Fruit fly (Drosophila melanogaster) whole organism, embryonic: ENCODE results near the gene CG7963.

ENCODE experiments used
- CG10431 ChIP-seq: fragments of 200-800 bp; sonication (Bioruptor generic); optimal IDR thresholded peaks from 3 replicates; lab custom pipeline; 2018; ENCODE audit warnings: missing biosample characterization, mild to moderate bottlenecking, missing genetic modification characterization
- CG11085 ChIP-seq: fragments of 200-800 bp; sonication (Bioruptor generic); IDR thresholded peaks from 2 replicates; pipeline ENCODE4 v1.3.6; 2022; ENCODE audit warnings: missing biosample characterization, missing genetic modification characterization
- CG12299 ChIP-seq: fragments of 200-800 bp; sonication (Bioruptor generic); optimal IDR thresholded peaks from 2 replicates; lab custom pipeline; 2018; ENCODE audit warnings: missing biosample characterization, mild to moderate bottlenecking, missing genetic modification characterization
- CG12744 ChIP-seq: fragments of 200-800 bp; sonication (Bioruptor generic); optimal IDR thresholded peaks from 2 replicates; lab custom pipeline; 2016; ENCODE audit warnings: missing biosample characterization, missing genetic modification characterization
- CG1603 ChIP-seq: fragments of 200-800 bp; sonication (Bioruptor generic); optimal IDR thresholded peaks from 2 replicates; lab custom pipeline; 2019; ENCODE audit warnings: missing biosample characterization, mild to moderate bottlenecking, missing genetic modification characterization, moderate library complexity
- CG16779 ChIP-seq: fragments of 200-800 bp; sonication (Bioruptor generic); IDR thresholded peaks from 2 replicates; pipeline ENCODE4 v1.3.6; 2022; ENCODE audit warnings: missing biosample characterization, missing genetic modification characterization
- CG16863 ChIP-seq: fragments of 200-800 bp; sonication (Bioruptor generic); optimal IDR thresholded peaks from 3 replicates; lab custom pipeline; 2016; ENCODE audit warnings: missing biosample characterization, missing genetic modification characterization
- CG17612 ChIP-seq: fragments of 200-800 bp; sonication (Bioruptor generic); IDR thresholded peaks from 2 replicates; pipeline ENCODE4 v1.3.6; 2022; ENCODE audit warnings: missing biosample characterization, missing genetic modification characterization
- CG1832 ChIP-seq: fragments of 200-800 bp; sonication (Bioruptor generic); optimal IDR thresholded peaks from 2 replicates; lab custom pipeline; 2017; ENCODE audit warnings: missing biosample characterization, mild to moderate bottlenecking, missing genetic modification characterization, inconsistent platforms
- CG2202 ChIP-seq: fragments of 200-800 bp; sonication (Bioruptor generic); optimal IDR thresholded peaks from 2 replicates; lab custom pipeline; 2018; ENCODE audit warnings: missing biosample characterization, mild to moderate bottlenecking, missing genetic modification characterization
- CG2875 ChIP-seq: fragments of 200-800 bp; sonication (Bioruptor generic); optimal IDR thresholded peaks from 2 replicates; lab custom pipeline; 2017; ENCODE audit warnings: missing biosample characterization, mild to moderate bottlenecking, missing genetic modification characterization, missing genetic modification reagents
- CG30403 ChIP-seq: fragments of 200-800 bp; sonication (Bioruptor generic); optimal IDR thresholded peaks from 3 replicates; lab custom pipeline; 2016; ENCODE audit warnings: missing biosample characterization, missing genetic modification characterization
- CG3726 ChIP-seq: fragments of 200-800 bp; sonication (Bioruptor generic); IDR thresholded peaks from 3 replicates; pipeline ENCODE4, ENCODE4 v1.3.6; 2022; ENCODE audit warnings: missing biosample characterization, missing genetic modification characterization
- CG3847 ChIP-seq: fragments of 200-800 bp; sonication (Bioruptor generic); IDR thresholded peaks from 2 replicates; pipeline ENCODE4 v1.3.6; 2022; ENCODE audit warnings: missing biosample characterization, missing genetic modification characterization
- CG4360 ChIP-seq: fragments of 200-800 bp; sonication (Bioruptor generic); IDR thresholded peaks from 2 replicates; pipeline ENCODE4 v1.3.6; 2022; ENCODE audit warnings: missing biosample characterization, missing genetic modification characterization
- CG5245 ChIP-seq: fragments of 200-800 bp; sonication (Bioruptor generic); optimal IDR thresholded peaks from 3 replicates; lab custom pipeline; 2016; ENCODE audit warnings: missing biosample characterization, missing genetic modification characterization
- CG6791 ChIP-seq: fragments of 200-800 bp; sonication (Bioruptor generic); IDR thresholded peaks from 3 replicates; pipeline ENCODE4 v1.3.6; 2022; ENCODE audit warnings: missing biosample characterization, missing genetic modification characterization; ENCODE audit not compliant: partially characterized antibody
- CG7556 ChIP-seq: fragments of 200-800 bp; sonication (Bioruptor generic); optimal IDR thresholded peaks from 2 replicates; lab custom pipeline; 2017; ENCODE audit warnings: missing biosample characterization, mild to moderate bottlenecking, missing genetic modification characterization
- CG8290 ChIP-seq, 3 experiments: fragments of 200-800 bp; sonication (Bioruptor generic); optimal IDR thresholded peaks; 2 replicates each; lab custom pipeline; 2016 to 2019; ENCODE audit warnings: missing biosample characterization in 3 of 3, missing genetic modification characterization in 3 of 3, mild to moderate bottlenecking in 2 of 3, moderate library complexity in 1 of 3
- CTCF ChIP-seq: fragments of 200-800 bp; sonication (Bioruptor generic); optimal IDR thresholded peaks from 2 replicates; lab custom pipeline; 2017; ENCODE audit warnings: missing biosample characterization, mild to moderate bottlenecking, missing genetic modification characterization, moderate library complexity
- Dfd ChIP-seq, 2 experiments: fragments of >200 bp; optimal IDR thresholded peaks; 2 replicates each; lab custom pipeline; 2017; ENCODE audit warnings: missing biosample characterization in 2 of 2, missing genetic modification characterization in 2 of 2
- Dip3 ChIP-seq: fragments of 200-800 bp; sonication (Bioruptor generic); optimal IDR thresholded peaks from 3 replicates; lab custom pipeline; 2016; ENCODE audit warnings: missing biosample characterization, missing genetic modification characterization
- Drgx ChIP-seq: fragments of 200-800 bp; sonication (Bioruptor generic); IDR thresholded peaks from 2 replicates; pipeline ENCODE4 v1.3.6; 2022; ENCODE audit warnings: missing biosample characterization, missing genetic modification characterization
- Fer1 ChIP-seq: fragments of 200-800 bp; sonication (Bioruptor generic); optimal IDR thresholded peaks from 2 replicates; lab custom pipeline; 2017; ENCODE audit warnings: missing biosample characterization, mild to moderate bottlenecking, missing genetic modification characterization
- HHEX ChIP-seq: fragments of 200-800 bp; sonication (Bioruptor generic); optimal IDR thresholded peaks from 3 replicates; lab custom pipeline; 2017; ENCODE audit warnings: missing biosample characterization, mild to moderate bottlenecking, missing genetic modification characterization, missing genetic modification reagents
- HLHmδ ChIP-seq: fragments of 200-800 bp; sonication (Bioruptor generic); optimal IDR thresholded peaks from 2 replicates; lab custom pipeline; 2018; ENCODE audit warnings: missing biosample characterization, mild to moderate bottlenecking, missing genetic modification characterization, moderate library complexity
- Hr39 ChIP-seq: fragments of >200 bp; optimal IDR thresholded peaks from 2 replicates; lab custom pipeline; 2017
- Hr51 ChIP-seq, 2 experiments: fragments of 200-800 bp; sonication (Bioruptor generic); optimal IDR thresholded peaks; 2 replicates in 1 of 2; 3 replicates in 1 of 2; lab custom pipeline; 2016 to 2018; ENCODE audit warnings: missing biosample characterization in 2 of 2, missing genetic modification characterization in 2 of 2, mild to moderate bottlenecking in 1 of 2, moderate library complexity in 1 of 2
- Hsf ChIP-seq: fragments of 200-800 bp; sonication (Bioruptor generic); optimal IDR thresholded peaks from 3 replicates; lab custom pipeline; 2016; ENCODE audit warnings: missing biosample characterization, missing genetic modification characterization
- MTF-1 ChIP-seq: fragments of 200-800 bp; sonication (Bioruptor generic); optimal IDR thresholded peaks from 2 replicates; lab custom pipeline; 2018; ENCODE audit warnings: missing biosample characterization, mild to moderate bottlenecking, missing genetic modification characterization, borderline replicate concordance
- Med ChIP-seq: fragments of 200-800 bp; sonication (Bioruptor generic); peaks from one replicate; lab custom pipeline; 2016; ENCODE audit warnings: missing biosample characterization, missing genetic modification characterization, mild to moderate bottlenecking, inconsistent platforms, moderate library complexity
- Sox100B ChIP-seq: fragments of 200-800 bp; sonication (Bioruptor generic); optimal IDR thresholded peaks from 3 replicates; lab custom pipeline; 2018; ENCODE audit warnings: missing biosample characterization, mild to moderate bottlenecking, missing genetic modification characterization
- Sry-β ChIP-seq: fragments of 200-800 bp; sonication (Bioruptor generic); optimal IDR thresholded peaks from 2 replicates; lab custom pipeline; 2018; ENCODE audit warnings: missing biosample characterization, mild to moderate bottlenecking, missing genetic modification characterization, moderate library complexity
- Tbp ChIP-seq: fragments of >200 bp; optimal IDR thresholded peaks from 2 replicates; lab custom pipeline; 2018; ENCODE audit warnings: missing biosample characterization, missing genetic modification characterization
- Xbp1 ChIP-seq: fragments of 200-800 bp; sonication (Bioruptor generic); optimal IDR thresholded peaks from 3 replicates; lab custom pipeline; 2016; ENCODE audit warnings: missing biosample characterization, mild to moderate bottlenecking, missing genetic modification characterization
- chm ChIP-seq: fragments of 200-800 bp; sonication (Bioruptor generic); IDR thresholded peaks from 2 replicates; pipeline ENCODE4 v1.3.6; 2022; ENCODE audit warnings: missing biosample characterization, missing genetic modification characterization
- ci ChIP-seq: fragments of 200-800 bp; sonication (Bioruptor generic); IDR thresholded peaks from 3 replicates; pipeline ENCODE4 v1.3.6; 2022; ENCODE audit warnings: missing biosample characterization, missing genetic modification characterization
- crc ChIP-seq: fragments of 200-800 bp; sonication (Bioruptor generic); optimal IDR thresholded peaks from 2 replicates; lab custom pipeline; 2016; ENCODE audit warnings: missing biosample characterization, missing genetic modification characterization
- cwo ChIP-seq: fragments of 200-800 bp; sonication (Bioruptor generic); optimal IDR thresholded peaks from 3 replicates; lab custom pipeline; 2017; ENCODE audit warnings: missing biosample characterization, missing genetic modification characterization, mild to moderate bottlenecking, moderate library complexity, missing genetic modification reagents
- eve ChIP-seq, 2 experiments: fragments of >200 bp; optimal IDR thresholded peaks; 2 replicates each; lab custom pipeline; 2017; ENCODE audit warnings: missing biosample characterization in 2 of 2, missing genetic modification characterization in 2 of 2
- fd3F ChIP-seq: fragments of 200-800 bp; sonication (Bioruptor generic); optimal IDR thresholded peaks from 2 replicates; lab custom pipeline; 2018; ENCODE audit warnings: missing biosample characterization, mild to moderate bottlenecking, missing genetic modification characterization, moderate library complexity
- lab ChIP-seq: fragments of 200-800 bp; sonication (Bioruptor generic); optimal IDR thresholded peaks from 3 replicates; lab custom pipeline; 2017; ENCODE audit warnings: missing biosample characterization, missing genetic modification characterization, mild to moderate bottlenecking, moderate library complexity, missing genetic modification reagents
- luna ChIP-seq: fragments of 200-800 bp; sonication (Bioruptor generic); optimal IDR thresholded peaks from 2 replicates; lab custom pipeline; 2016; ENCODE audit warnings: missing biosample characterization, missing genetic modification characterization
- nau ChIP-seq: fragments of 200-800 bp; sonication (Bioruptor generic); optimal IDR thresholded peaks from 3 replicates; lab custom pipeline; 2017; ENCODE audit warnings: missing biosample characterization, mild to moderate bottlenecking, missing genetic modification characterization, missing genetic modification reagents
- nerfin-2 ChIP-seq: fragments of 200-800 bp; sonication (Bioruptor generic); IDR thresholded peaks from 2 replicates; pipeline ENCODE4 v1.3.6; 2022; ENCODE audit warnings: missing biosample characterization, missing genetic modification characterization; ENCODE audit not compliant: partially characterized antibody
- prd ChIP-seq, 3 experiments: fragments of >200 bp in 2 of 3; fragments of 200-800 bp in 1 of 3; sonication (Bioruptor generic) in 1 of 3; optimal IDR thresholded peaks in 2 of 3; IDR thresholded peaks in 1 of 3; 2 replicates in 2 of 3; 3 replicates in 1 of 3; pipeline versions ENCODE4 v1.3.6 to Lab custom; 2017 to 2022; ENCODE audit warnings: missing biosample characterization in 1 of 3, missing genetic modification characterization in 1 of 3
- salm ChIP-seq: fragments of 200-800 bp; sonication (Bioruptor generic); optimal IDR thresholded peaks from 2 replicates; lab custom pipeline; 2018; ENCODE audit warnings: missing biosample characterization, mild to moderate bottlenecking, missing genetic modification characterization
- wor ChIP-seq: fragments of 200-800 bp; sonication (Bioruptor generic); IDR thresholded peaks from 2 replicates; pipeline ENCODE4 v1.3.6; 2022; ENCODE audit warnings: missing biosample characterization, missing genetic modification characterization
- zen ChIP-seq: fragments of 200-800 bp; sonication (Bioruptor generic); optimal IDR thresholded peaks from 3 replicates; lab custom pipeline; 2018; ENCODE audit warnings: missing biosample characterization, mild to moderate bottlenecking, missing genetic modification characterization, moderate library complexity

CG7963 gene

dm6 chr3R:8333768-8334470 lies 28.7 kb upstream of the CG7963 start, which contains the start of gene Poxm (continued):
- TF ChIP-seq Hsf (GFP tag; lab: Kevin White, UChicago) (peak; percentile 82), CG1832 (GFP tag; lab: Kevin White, UChicago) (peak; percentile 34), cwo (GFP tag; lab: Kevin White, UChicago) (peak; percentile 74), CG12744 (GFP tag; lab: Kevin White, UChicago) (no peak), CG1603 (tag; lab: Kevin White, UChicago) (peak; percentile 28), wor (GFP tag; lab: Robert Waterston, UW) (peak; percentile 82; the same call in 1 of the 2 replicates), CG3726 (peak; percentile 75; the same call in 2 of the 3 replicates), CG11085 (peak; percentile 57), CG7556 (peak; percentile 93), eve (GFP tag; optimal IDR thresholded peaks at IDR 0.05; lab: Kevin White, UChicago) (no peak), MTF-1 (GFP tag; lab: Kevin White, UChicago) (no peak), Xbp1 (GFP tag; lab: Kevin White, UChicago) (peak; percentile 92), CG4360 (peak; percentile 10), Dip3 (GFP tag; lab: Kevin White, UChicago) (peak; percentile 19), Drgx (GFP tag; lab: Robert Waterston, UW) (peak; percentile 92), CG6791 (no peak), luna (GFP tag; lab: Kevin White, UChicago) (no peak), CG16779 (GFP tag; lab: Robert Waterston, UW) (no peak), Med (GFP tag; lab: Kevin White, UChicago) (peak; percentile 90), CG16863 (GFP tag; lab: Kevin White, UChicago) (peak; percentile 66), lab (GFP tag; lab: Kevin White, UChicago) (peak; percentile 77), nau (GFP tag; lab: Kevin White, UChicago) (peak; percentile 78), CG12299 (peak; percentile 74), Hr51 (GFP tag; optimal IDR thresholded peaks at IDR 0.05; lab: Kevin White, UChicago) (peak; percentile 51 to 91), CG17612 (GFP tag; lab: Robert Waterston, UW) (no peak; the same call in 1 of the 2 replicates), prd (optimal IDR thresholded peaks at IDR 0.05; lab: Kevin White, UChicago) (no peak), prd (GFP tag; IDR thresholded peaks at IDR 0.05; lab: Robert Waterston, UW) (peak; percentile 96), Sox100B (GFP tag; lab: Kevin White, UChicago) (peak; percentile 96), HLHmδ (GFP tag; lab: Kevin White, UChicago) (no peak), crc (no peak), CG10431 (GFP tag; lab: Kevin White, UChicago) (peak; percentile 73), CTCF (GFP tag; lab: Kevin White, UChicago) (peak; percentile 1), Fer1 (GFP tag; lab: Kevin White, UChicago) (no peak), CG5245 (GFP tag; lab: Kevin White, UChicago) (peak; percentile 87), nerfin-2 (GFP tag; lab: Robert Waterston, UW) (no peak), salm (tag; lab: Kevin White, UChicago) (peak; percentile 77), HHEX (peak; percentile 89), CG2202 (tag; lab: Kevin White, UChicago) (peak; percentile 65), Sry-β (GFP tag; lab: Kevin White, UChicago) (peak; percentile 32), CG8290 (GFP tag; optimal IDR thresholded peaks at IDR 0.05; lab: Kevin White, UChicago) (peak; percentile 78), CG8290 (tag; optimal IDR thresholded peaks at IDR 0.05; lab: Kevin White, UChicago) (peak in 1 of 2 experiments; percentile 83), CG2875 (GFP tag; lab: Kevin White, UChicago) (peak; percentile 85), Hr39 (no peak), chm (GFP tag; lab: Robert Waterston, UW) (no peak), Tbp (no peak), CG3847 (peak; percentile 84), fd3F (GFP tag; lab: Kevin White, UChicago) (peak; percentile 75), Dfd (GFP tag; optimal IDR thresholded peaks at IDR 0.05; lab: Kevin White, UChicago) (peak in 1 of 2 experiments; percentile 83), zen (tag; lab: Kevin White, UChicago) (peak; percentile 91), ci (GFP tag; lab: Robert Waterston, UW) (0 out of 3 replicates have a peak, but pooled peaks have one; percentile 28), CG30403 (GFP tag; lab: Kevin White, UChicago) (peak; percentile 95)
